Worm (Caenorhabditis elegans) whole organism, late embryonic: ENCODE results near the gene cnk-1.

Experiments
- ama-1 ChIP-seq: fragments of 150-350 bp; optimal IDR thresholded peaks from 2 replicates; lab custom pipeline; 2014
- ceh-30 ChIP-seq: fragments of 150-350 bp; optimal IDR thresholded peaks from 2 replicates; lab custom pipeline; 2014; ENCODE audit warnings: missing biosample characterization, missing genetic modification characterization
- ceh-31 ChIP-seq: sonication (generic microtip); optimal IDR thresholded peaks from 2 replicates; lab custom pipeline; 2016; ENCODE audit warnings: missing genetic modification characterization, missing compliant biosample characterization
- ceh-48 ChIP-seq: sonication (generic microtip); optimal IDR thresholded peaks from 2 replicates; lab custom pipeline; 2016; ENCODE audit warnings: missing genetic modification characterization, inconsistent platforms, missing compliant biosample characterization
- ceh-9 ChIP-seq: sonication (generic microtip); optimal IDR thresholded peaks from 2 replicates; lab custom pipeline; 2016; ENCODE audit warnings: mild to moderate bottlenecking, missing genetic modification characterization, inconsistent platforms, missing compliant biosample characterization
- ets-4 ChIP-seq: sonication (generic microtip); optimal IDR thresholded peaks from 2 replicates; lab custom pipeline; 2016; ENCODE audit warnings: missing genetic modification characterization, missing compliant biosample characterization
- madf-2 ChIP-seq: sonication (generic microtip); optimal IDR thresholded peaks from 2 replicates; lab custom pipeline; 2017; ENCODE audit warnings: missing genetic modification characterization, missing compliant biosample characterization
- nhr-11 ChIP-seq: fragments of 150-350 bp; optimal IDR thresholded peaks from 2 replicates; lab custom pipeline; 2014; ENCODE audit warnings: missing biosample characterization, missing genetic modification characterization
- pax-1 ChIP-seq: fragments of 150-350 bp; optimal IDR thresholded peaks from 2 replicates; lab custom pipeline; 2014; ENCODE audit warnings: missing biosample characterization, missing genetic modification characterization
- pha-4 ChIP-seq: fragments of 150-350 bp; optimal IDR thresholded peaks from 2 replicates; lab custom pipeline; 2018; ENCODE audit warnings: missing biosample characterization, missing genetic modification reagents, missing genetic modification characterization
- ref-2 ChIP-seq: sonication (generic microtip); optimal IDR thresholded peaks from 2 replicates; lab custom pipeline; 2016; ENCODE audit warnings: missing genetic modification characterization, missing compliant biosample characterization
- sox-2 ChIP-seq: fragments of 200-800 bp; sonication (Bioruptor generic); IDR thresholded peaks from 2 replicates; pipeline ENCODE4 v1.3.6; 2022; ENCODE audit warnings: missing genetic modification reagents, missing genetic modification characterization, missing compliant biosample characterization

DNA sequence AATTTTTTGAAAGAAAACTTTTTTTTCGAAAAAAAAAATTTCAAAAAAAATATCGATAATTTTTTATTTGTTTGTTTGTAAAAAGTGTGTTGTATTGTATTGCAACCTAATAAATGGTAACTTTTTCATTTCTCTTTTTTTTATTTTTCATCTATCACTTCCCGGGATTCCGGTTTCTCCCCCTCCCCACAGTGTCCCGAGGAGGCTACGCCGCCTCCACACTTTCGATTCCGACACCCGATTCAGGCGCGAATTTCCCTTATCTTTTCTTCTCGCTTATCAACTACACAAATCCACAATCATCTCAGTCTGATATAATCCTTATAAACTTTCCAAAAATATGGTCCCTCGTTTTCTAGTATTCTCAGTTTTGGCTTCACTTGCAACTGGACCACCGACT is 16.5 kb upstream of the cnk-1 start, which contains the start of gene R01H10.4:
- TF ChIP-seq ref-2 (tag; lab: Kevin White, UChicago): no peak
- no peak for TF ChIP-seq ceh-30 (tag; lab: Kevin White, UChicago)
- no peak for TF ChIP-seq pha-4 (tag; lab: Kevin White, UChicago)
- TF ChIP-seq ceh-9 (tag; lab: Kevin White, UChicago): no peak
- no peak for TF ChIP-seq sox-2 (GFP tag; lab: Robert Waterston, UW)
- TF ChIP-seq nhr-11 (tag; lab: Kevin White, UChicago): no peak
- no peak for TF ChIP-seq ceh-48 (tag; lab: Kevin White, UChicago)
- no peak for TF ChIP-seq madf-2 (tag; lab: Kevin White, UChicago)
- TF ChIP-seq pax-1 (tag; lab: Kevin White, UChicago): no peak
- TF ChIP-seq ama-1: no peak
- no peak for TF ChIP-seq ceh-31 (tag; lab: Kevin White, UChicago)
- TF ChIP-seq ets-4 (tag; lab: Kevin White, UChicago): no peak
